Worm (Caenorhabditis elegans) whole organism, late embryonic: ENCODE results near the gene F21C10.18.

Source experiments
- ceh-14 ChIP-seq: sonication (generic microtip); optimal IDR thresholded peaks from 2 replicates; lab custom pipeline; 2016; ENCODE audit warnings: missing genotype, missing genetic modification characterization, missing compliant biosample characterization
- ceh-24 ChIP-seq: sonication (generic microtip); optimal IDR thresholded peaks from 2 replicates; lab custom pipeline; 2016; ENCODE audit warnings: mild to moderate bottlenecking, missing genetic modification characterization, missing compliant biosample characterization
- ceh-34 ChIP-seq: sonication (generic microtip); optimal IDR thresholded peaks from 2 replicates; lab custom pipeline; 2016; ENCODE audit warnings: mild to moderate bottlenecking, missing genetic modification characterization, missing compliant biosample characterization
- dmd-4 ChIP-seq: sonication (generic microtip); optimal IDR thresholded peaks from 2 replicates; lab custom pipeline; 2016; ENCODE audit warnings: borderline replicate concordance, missing genetic modification characterization, missing compliant biosample characterization
- dve-1 ChIP-seq: sonication (generic microtip); optimal IDR thresholded peaks from 2 replicates; lab custom pipeline; 2017; ENCODE audit warnings: antibody characterized with exemption, mild to moderate bottlenecking, missing genetic modification characterization, missing compliant biosample characterization
- ets-4 ChIP-seq: sonication (generic microtip); optimal IDR thresholded peaks from 2 replicates; lab custom pipeline; 2016; ENCODE audit warnings: missing genetic modification characterization, missing compliant biosample characterization
- fkh-6 ChIP-seq: sonication (generic microtip); optimal IDR thresholded peaks from 2 replicates; lab custom pipeline; 2016; ENCODE audit warnings: missing genetic modification characterization, missing compliant biosample characterization
- hlh-15 ChIP-seq: sonication (generic microtip); optimal IDR thresholded peaks from 2 replicates; lab custom pipeline; 2016; ENCODE audit warnings: missing genetic modification characterization, missing compliant biosample characterization
- hlh-30 ChIP-seq: sonication (generic microtip); optimal IDR thresholded peaks from 2 replicates; lab custom pipeline; 2017; ENCODE audit warnings: antibody characterized with exemption, missing genetic modification characterization, missing compliant biosample characterization; ENCODE audit not compliant: insufficient read depth
- nfya-1 ChIP-seq: sonication (generic microtip); optimal IDR thresholded peaks from 2 replicates; lab custom pipeline; 2017; ENCODE audit warnings: missing genetic modification characterization, mild to moderate bottlenecking, missing compliant biosample characterization, antibody characterized with exemption, moderate library complexity

ce11 chrV:9069680-9070079 lies 38.6 kb upstream of the F21C10.18 start, which contains the start of gene T27E4.5:
- TF ChIP-seq dmd-4 (tag; lab: Kevin White, UChicago) = no peak
- no peak for TF ChIP-seq fkh-6
- TF ChIP-seq hlh-15 (tag; lab: Kevin White, UChicago) = no peak
- TF ChIP-seq nfya-1 (tag; lab: Kevin White, UChicago) = no peak
- TF ChIP-seq dve-1 = no peak
- no peak for TF ChIP-seq ceh-34
- TF ChIP-seq hlh-30 (tag; lab: Kevin White, UChicago) = no peak
- no peak for TF ChIP-seq ets-4 (tag; lab: Kevin White, UChicago)
- TF ChIP-seq ceh-24 = no peak
- TF ChIP-seq ceh-14 = no peak
